Worm (Caenorhabditis elegans) whole organism, L2 larva: Measurements from ENCODE around the gene tbx-8.

Experiments
- C34F6.9 ChIP-seq: fragments of 150-350 bp; optimal IDR thresholded peaks from 2 replicates; lab custom pipeline; 2014; ENCODE audit warnings: missing biosample characterization, missing genetic modification characterization
- F13H6.1 ChIP-seq: sonication (generic microtip); optimal IDR thresholded peaks from 2 replicates; lab custom pipeline; 2016; ENCODE audit warnings: missing genetic modification characterization, missing compliant biosample characterization
- R02D3.7 ChIP-seq: fragments of 150-350 bp; optimal IDR thresholded peaks from 2 replicates; lab custom pipeline; 2014; ENCODE audit warnings: missing biosample characterization, missing genetic modification characterization
- Y55F3AM.14 ChIP-seq: fragments of 200-800 bp; sonication (Bioruptor generic); optimal IDR thresholded peaks from 2 replicates; lab custom pipeline; 2018; ENCODE audit warnings: mild to moderate bottlenecking, missing genetic modification characterization, missing compliant biosample characterization
- ZK546.5 ChIP-seq: sonication (generic microtip); optimal IDR thresholded peaks from 2 replicates; lab custom pipeline; 2017; ENCODE audit warnings: missing biosample characterization, missing genetic modification characterization
- alr-1 ChIP-seq: fragments of 150-350 bp; optimal IDR thresholded peaks from 2 replicates; lab custom pipeline; 2014; ENCODE audit warnings: missing biosample characterization, missing genetic modification characterization
- ama-1 ChIP-seq: fragments of 150-350 bp; optimal IDR thresholded peaks from 2 replicates; lab custom pipeline; 2018; ENCODE audit warnings: inconsistent platforms
- blmp-1 ChIP-seq: sonication (generic microtip); optimal IDR thresholded peaks from 2 replicates; lab custom pipeline; 2017; ENCODE audit warnings: missing genetic modification characterization, mild to moderate bottlenecking, missing compliant biosample characterization, antibody characterized with exemption, moderate library complexity; ENCODE audit not compliant: insufficient read depth
- ceh-16 ChIP-seq: fragments of 150-350 bp; optimal IDR thresholded peaks from 2 replicates; lab custom pipeline; 2014; ENCODE audit warnings: missing biosample characterization, missing genetic modification characterization
- ceh-82 ChIP-seq: fragments of 150-350 bp; optimal IDR thresholded peaks from 2 replicates; lab custom pipeline; 2014; ENCODE audit warnings: missing biosample characterization, missing genetic modification characterization
- crh-2 ChIP-seq: sonication (generic microtip); optimal IDR thresholded peaks from 2 replicates; lab custom pipeline; 2017; ENCODE audit warnings: missing biosample characterization, missing genetic modification characterization
- dmd-4 ChIP-seq: sonication (generic microtip); optimal IDR thresholded peaks from 2 replicates; lab custom pipeline; 2017; ENCODE audit warnings: missing biosample characterization, missing genetic modification characterization
- egl-27 ChIP-seq: sonication (generic microtip); optimal IDR thresholded peaks from 3 replicates; lab custom pipeline; 2017; ENCODE audit warnings: missing biosample characterization, missing genetic modification reagents, missing genetic modification characterization
- elt-1 ChIP-seq: fragments of 150-350 bp; optimal IDR thresholded peaks from 2 replicates; lab custom pipeline; 2014; ENCODE audit warnings: missing biosample characterization, missing genetic modification characterization
- fos-1 ChIP-seq: fragments of 150-350 bp; optimal IDR thresholded peaks from 2 replicates; lab custom pipeline; 2014; ENCODE audit warnings: missing biosample characterization, missing genetic modification characterization
- lsy-2 ChIP-seq, 2 experiments: fragments of 150-350 bp in 1 of 2; sonication (generic microtip) in 1 of 2; optimal IDR thresholded peaks; 2 replicates each; lab custom pipeline; 2014 to 2017; ENCODE audit warnings: missing biosample characterization in 2 of 2, missing genetic modification characterization in 2 of 2
- mab-5 ChIP-seq: fragments of 150-350 bp; optimal IDR thresholded peaks from 2 replicates; lab custom pipeline; 2014; ENCODE audit warnings: missing biosample characterization, missing genetic modification characterization
- mbf-1 ChIP-seq: sonication (generic microtip); optimal IDR thresholded peaks from 2 replicates; lab custom pipeline; 2017; ENCODE audit warnings: missing biosample characterization, missing genetic modification characterization
- mdl-1 ChIP-seq, 2 experiments: fragments of 150-350 bp in 1 of 2; sonication (generic microtip) in 1 of 2; optimal IDR thresholded peaks; 2 replicates each; lab custom pipeline; 2017; ENCODE audit warnings: missing biosample characterization in 2 of 2, missing genetic modification characterization in 2 of 2
- nhr-10 ChIP-seq: sonication (generic microtip); optimal IDR thresholded peaks from 2 replicates; lab custom pipeline; 2017; ENCODE audit warnings: missing biosample characterization, missing genetic modification characterization
- nhr-11 ChIP-seq: fragments of 150-350 bp; optimal IDR thresholded peaks from 2 replicates; lab custom pipeline; 2014; ENCODE audit warnings: missing biosample characterization, missing genetic modification characterization
- nhr-12 ChIP-seq: fragments of 150-350 bp; optimal IDR thresholded peaks from 2 replicates; lab custom pipeline; 2014; ENCODE audit warnings: missing biosample characterization, missing genetic modification characterization
- nhr-129 ChIP-seq: fragments of 150-350 bp; optimal IDR thresholded peaks from 2 replicates; lab custom pipeline; 2014; ENCODE audit warnings: missing biosample characterization, missing genetic modification characterization
- nhr-21 ChIP-seq: fragments of 150-350 bp; optimal IDR thresholded peaks from 2 replicates; lab custom pipeline; 2014; ENCODE audit warnings: missing biosample characterization, missing genetic modification characterization
- nhr-237 ChIP-seq: fragments of 150-350 bp; optimal IDR thresholded peaks from 2 replicates; lab custom pipeline; 2014; ENCODE audit warnings: missing biosample characterization, missing genetic modification characterization
- nhr-25 ChIP-seq: fragments of 150-350 bp; sonication (generic microtip); optimal IDR thresholded peaks from 3 replicates; lab custom pipeline; 2014; ENCODE audit warnings: missing biosample characterization, missing genetic modification characterization
- nhr-6 ChIP-seq: fragments of 150-350 bp; optimal IDR thresholded peaks from 2 replicates; lab custom pipeline; 2014; ENCODE audit warnings: missing biosample characterization, missing genetic modification characterization
- nhr-77 ChIP-seq: fragments of 150-350 bp; optimal IDR thresholded peaks from 2 replicates; lab custom pipeline; 2014; ENCODE audit warnings: missing biosample characterization, missing genetic modification characterization
- peb-1 ChIP-seq: fragments of 150-350 bp; optimal IDR thresholded peaks from 2 replicates; lab custom pipeline; 2014; ENCODE audit warnings: missing biosample characterization, missing genetic modification characterization
- sma-9 ChIP-seq, 2 experiments: fragments of 150-350 bp in 1 of 2; sonication (generic microtip) in 1 of 2; optimal IDR thresholded peaks; 2 replicates each; lab custom pipeline; 2014 to 2016; ENCODE audit warnings: missing genetic modification characterization in 2 of 2, mild to moderate bottlenecking in 1 of 2, missing biosample characterization in 1 of 2, missing compliant biosample characterization in 1 of 2, missing genetic modification reagents in 1 of 2, moderate library complexity in 1 of 2
- snpc-4 ChIP-seq: fragments of 150-350 bp; optimal IDR thresholded peaks from 2 replicates; lab custom pipeline; 2014; ENCODE audit warnings: missing biosample characterization, missing genetic modification characterization
- unc-55 ChIP-seq: fragments of 150-350 bp; sonication (generic microtip); optimal IDR thresholded peaks from 3 replicates; lab custom pipeline; 2014; ENCODE audit warnings: missing biosample characterization, missing genetic modification reagents, missing genetic modification characterization
- unc-62 ChIP-seq: fragments of 150-350 bp; optimal IDR thresholded peaks from 2 replicates; lab custom pipeline; 2014; ENCODE audit warnings: missing biosample characterization, missing genetic modification reagents, missing genetic modification characterization
- zag-1 ChIP-seq: fragments of 150-350 bp; optimal IDR thresholded peaks from 2 replicates; lab custom pipeline; 2014; ENCODE audit warnings: missing biosample characterization, missing genetic modification characterization

The tbx-8 gene

DNA sequence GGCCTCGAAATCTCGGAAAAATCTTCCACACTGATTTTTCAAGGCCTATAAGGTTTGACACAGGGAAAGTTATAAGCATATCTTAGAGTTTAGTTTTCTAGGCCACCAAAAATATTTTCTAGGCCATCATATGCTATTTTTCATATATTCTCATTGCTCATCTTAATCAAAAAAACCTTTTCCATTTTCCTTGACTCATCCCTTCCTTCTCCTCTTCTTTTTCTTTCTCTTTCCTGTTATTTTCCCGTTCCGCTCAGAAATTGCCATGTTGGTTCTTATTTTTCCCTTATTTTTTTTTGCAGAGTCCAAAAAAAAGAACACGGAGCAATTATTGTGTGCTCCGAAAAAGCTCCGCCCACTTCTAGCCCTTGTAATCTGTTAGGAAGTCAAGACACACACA is 17.5 kb downstream of the tbx-8 start, which contains the start of gene tbc-8:
Gene tbc-8 (plus strand): TSS at position 301 of the 400 bp plus-strand sequence.
- TF ChIP-seq mdl-1 (tag; optimal IDR thresholded peaks at IDR 0.05; lab: Kevin White, UChicago) (no peak), lsy-2 (tag; optimal IDR thresholded peaks at IDR 0.05; lab: Kevin White, UChicago) (no peak), unc-55 (no peak), ceh-82 (tag; lab: Kevin White, UChicago) (no peak), Y55F3AM.14 (GFP tag; lab: Kevin White, UChicago) (no peak), nhr-237 (no peak), nhr-11 (no peak), unc-62 (GFP tag; lab: Kevin White, UChicago) (no peak), blmp-1 (tag; lab: Kevin White, UChicago) (no peak), zag-1 (tag; lab: Kevin White, UChicago) (no peak), sma-9 (GFP tag; optimal IDR thresholded peaks at IDR 0.05; lab: Kevin White, UChicago) (no peak), sma-9 (tag; optimal IDR thresholded peaks at IDR 0.05; lab: Kevin White, UChicago) (no peak), R02D3.7 (tag; lab: Kevin White, UChicago) (no peak), nhr-6 (no peak), nhr-25 (tag; lab: Kevin White, UChicago) (no peak), dmd-4 (tag; lab: Kevin White, UChicago) (no peak), ceh-16 (tag; lab: Kevin White, UChicago) (no peak), ZK546.5 (no peak), snpc-4 (tag; lab: Kevin White, UChicago) (no peak)
- TF ChIP-seq, all 48 proteins: peak for 0

DNA sequence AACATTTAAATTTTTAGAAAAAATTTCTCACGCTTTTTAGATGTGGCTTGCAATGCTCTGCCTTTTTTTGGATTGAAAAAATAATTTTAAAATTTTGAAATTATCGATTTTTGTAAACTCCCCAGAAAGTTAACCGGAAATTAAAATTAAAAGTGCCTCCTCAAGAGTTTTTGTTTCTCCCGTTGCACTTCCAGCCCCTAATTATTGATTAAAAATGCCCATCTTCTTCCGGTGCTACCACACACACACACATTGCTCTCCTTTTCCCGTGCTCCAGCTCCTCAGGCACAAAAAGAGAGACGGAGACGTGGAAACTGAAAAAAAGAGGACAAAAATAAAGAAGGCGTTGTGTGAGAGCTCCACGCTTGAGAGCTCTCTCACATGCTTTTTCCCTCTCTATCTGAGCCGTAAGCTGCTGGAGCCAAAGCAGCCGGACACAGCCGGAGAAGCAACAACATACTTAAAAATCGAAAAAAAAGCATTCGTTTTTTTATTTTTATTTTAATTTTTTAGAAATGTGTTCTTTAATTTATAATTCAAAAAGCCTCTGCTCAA is 20.3 kb downstream of the tbx-8 start:
- peak; percentile 45 for TF ChIP-seq C34F6.9 (tag; lab: Kevin White, UChicago)
- peak; percentile 10 for TF ChIP-seq zag-1 (tag; lab: Kevin White, UChicago)
- TF ChIP-seq nhr-129 (tag; lab: Kevin White, UChicago), result peak; percentile 18
- TF ChIP-seq R02D3.7 (tag; lab: Kevin White, UChicago), result no peak
- TF ChIP-seq lsy-2 (tag; optimal IDR thresholded peaks at IDR 0.05; lab: Kevin White, UChicago), result peak in 1 of 2 experiments; percentile 24
- peak; percentile 44 for TF ChIP-seq unc-55
- no peak for TF ChIP-seq ama-1 (lab: Kevin White, UChicago)

DNA sequence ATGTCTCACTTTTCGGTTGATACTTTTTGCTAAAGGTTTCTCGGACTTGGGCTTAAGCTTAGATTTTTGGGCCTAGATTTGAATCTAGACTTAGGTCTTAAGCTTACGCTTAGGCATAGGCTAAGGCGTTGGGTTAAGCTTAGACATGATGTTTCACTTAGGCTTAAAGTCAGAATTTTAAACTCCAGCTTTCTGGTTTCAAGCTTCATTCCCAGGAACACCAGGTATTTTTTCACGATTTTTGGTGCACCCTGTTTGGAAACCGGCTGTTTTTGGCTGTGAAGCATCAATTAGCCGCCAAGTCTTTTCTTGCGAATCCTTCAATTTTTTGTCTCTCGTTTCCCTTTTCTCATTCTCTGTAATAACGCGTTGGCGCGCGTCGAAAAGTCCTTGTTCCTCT is 26.7 kb downstream of the tbx-8 start:
- TF ChIP-seq snpc-4 (tag; lab: Kevin White, UChicago) (no peak), nhr-77 (tag; lab: Kevin White, UChicago) (no peak), fos-1 (tag; lab: Kevin White, UChicago) (no peak), lsy-2 (tag; optimal IDR thresholded peaks at IDR 0.05; lab: Kevin White, UChicago) (no peak), mdl-1 (tag; optimal IDR thresholded peaks at IDR 0.05; lab: Kevin White, UChicago) (no peak), ZK546.5 (no peak), mab-5 (tag; lab: Kevin White, UChicago) (no peak), C34F6.9 (tag; lab: Kevin White, UChicago) (no peak), elt-1 (tag; lab: Kevin White, UChicago) (no peak)

DNA sequence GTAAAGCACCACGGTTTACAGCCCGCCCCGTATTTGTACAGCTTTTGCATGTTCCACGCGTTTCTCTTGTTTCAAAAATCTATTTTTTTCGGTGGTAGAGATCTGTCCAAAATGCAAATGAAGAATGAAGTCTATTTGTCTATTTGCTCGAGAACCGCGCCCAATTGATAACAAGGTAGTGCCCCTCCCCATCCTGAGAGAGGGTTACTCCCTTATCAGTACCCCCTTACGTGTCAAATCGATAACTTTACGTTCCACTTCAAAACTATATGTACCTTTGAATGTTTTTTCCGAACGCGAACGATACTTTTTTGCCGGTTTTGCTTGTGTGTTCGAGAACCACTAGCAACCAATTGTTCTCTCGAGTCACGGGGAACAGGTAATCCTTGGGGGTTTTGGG is 28.9 kb downstream of the tbx-8 start:
- peak; percentile 19 for TF ChIP-seq crh-2 (tag; lab: Kevin White, UChicago)
- peak; percentile 85 for TF ChIP-seq fos-1 (tag; lab: Kevin White, UChicago)
- no peak for TF ChIP-seq egl-27 (tag; lab: Kevin White, UChicago)

DNA sequence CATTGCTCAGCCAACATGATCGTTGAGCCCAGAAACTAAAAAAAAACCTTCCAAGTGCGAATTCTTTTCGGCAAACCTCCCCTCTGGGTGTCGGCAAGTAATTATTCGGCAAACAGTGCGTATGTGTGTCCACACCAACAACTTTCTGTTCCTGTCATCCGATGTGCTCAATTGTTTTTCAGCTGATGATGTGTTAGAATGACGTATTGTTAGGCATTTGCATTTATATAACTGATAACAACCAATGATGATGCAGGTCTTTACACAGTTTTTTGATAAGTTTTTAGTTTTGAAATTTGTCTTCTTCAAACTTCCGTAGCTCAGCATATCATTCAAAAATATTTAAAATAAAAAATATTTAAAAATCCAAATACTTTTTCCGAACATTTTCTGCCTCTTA is 31.8 kb downstream of the tbx-8 start:
- no peak for TF ChIP-seq peb-1
- TF ChIP-seq sma-9 (GFP tag; optimal IDR thresholded peaks at IDR 0.05; lab: Kevin White, UChicago), result peak; percentile 1
- no peak for TF ChIP-seq sma-9 (tag; optimal IDR thresholded peaks at IDR 0.05; lab: Kevin White, UChicago)
- TF ChIP-seq ZK546.5, result no peak
- peak; percentile 72 for TF ChIP-seq fos-1 (tag; lab: Kevin White, UChicago)
- no peak for TF ChIP-seq alr-1
- no peak for TF ChIP-seq nhr-12 (tag; lab: Kevin White, UChicago)
- TF ChIP-seq, all 48 proteins: peak for 2

DNA sequence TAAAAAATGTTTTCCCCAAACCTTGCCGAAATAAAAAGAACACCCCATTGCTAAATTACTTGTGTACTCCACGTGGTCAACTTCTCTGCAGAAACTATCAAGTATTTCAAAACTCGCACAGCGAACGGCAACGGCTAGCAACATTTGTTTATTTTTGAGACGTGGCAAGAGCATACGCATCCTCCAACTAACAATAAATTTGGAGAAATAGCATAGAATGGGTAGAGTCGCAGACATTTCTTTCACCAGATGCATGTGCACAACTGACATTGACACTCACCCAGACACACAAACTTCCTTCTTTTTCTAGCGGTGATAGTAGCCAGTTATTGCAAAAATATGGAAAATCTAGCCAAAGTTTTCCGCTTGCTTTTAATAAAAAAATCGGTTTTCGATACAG is 32.5 kb downstream of the tbx-8 start:
- peak in 1 of 2 experiments; percentile 23 for TF ChIP-seq lsy-2 (tag; optimal IDR thresholded peaks at IDR 0.05; lab: Kevin White, UChicago)
- peak; percentile 33 for TF ChIP-seq C34F6.9 (tag; lab: Kevin White, UChicago)
- peak; percentile 16 for TF ChIP-seq F13H6.1 (tag; lab: Kevin White, UChicago)
- TF ChIP-seq nhr-21 (tag; lab: Kevin White, UChicago), result no peak
- TF ChIP-seq mbf-1 (tag; lab: Kevin White, UChicago), result no peak
- no peak for TF ChIP-seq nhr-10 (tag; lab: Kevin White, UChicago)
- TF ChIP-seq blmp-1 (tag; lab: Kevin White, UChicago), result no peak
- TF ChIP-seq crh-2 (tag; lab: Kevin White, UChicago), result peak; percentile 82
